Worm (Caenorhabditis elegans) whole organism, late embryonic: Measurements from ENCODE around the gene K11H3.5.

ENCODE experiments used
- K09A11.1 ChIP-seq: sonication (generic microtip); optimal IDR thresholded peaks from 2 replicates; lab custom pipeline; 2017; ENCODE audit warnings: antibody characterized with exemption, mild to moderate bottlenecking, missing genetic modification characterization, missing compliant biosample characterization; ENCODE audit not compliant: insufficient read depth
- Y22D7AL.16 ChIP-seq: sonication (generic microtip); optimal IDR thresholded peaks from 2 replicates; lab custom pipeline; 2016; ENCODE audit warnings: missing genetic modification characterization, missing compliant biosample characterization
- ahr-1 ChIP-seq: sonication (generic microtip); optimal IDR thresholded peaks from 2 replicates; lab custom pipeline; 2016; ENCODE audit warnings: missing genetic modification characterization, missing compliant biosample characterization
- ama-1 ChIP-seq: fragments of 150-350 bp; optimal IDR thresholded peaks from 2 replicates; lab custom pipeline; 2014
- ceh-14 ChIP-seq: sonication (generic microtip); optimal IDR thresholded peaks from 2 replicates; lab custom pipeline; 2016; ENCODE audit warnings: missing genotype, missing genetic modification characterization, missing compliant biosample characterization
- ceh-18 ChIP-seq: sonication (generic microtip); optimal IDR thresholded peaks from 2 replicates; lab custom pipeline; 2016; ENCODE audit warnings: missing genetic modification characterization, missing compliant biosample characterization
- ceh-19 ChIP-seq: fragments of 200-800 bp; sonication (Bioruptor generic); optimal IDR thresholded peaks from 2 replicates; lab custom pipeline; 2018; ENCODE audit warnings: mild to moderate bottlenecking, missing genetic modification characterization, missing compliant biosample characterization
- ceh-22 ChIP-seq: sonication (generic microtip); optimal IDR thresholded peaks from 2 replicates; lab custom pipeline; 2017; ENCODE audit warnings: missing biosample characterization, missing genetic modification characterization
- ceh-30 ChIP-seq: fragments of 150-350 bp; optimal IDR thresholded peaks from 2 replicates; lab custom pipeline; 2014; ENCODE audit warnings: missing biosample characterization, missing genetic modification characterization
- ceh-31 ChIP-seq: sonication (generic microtip); optimal IDR thresholded peaks from 2 replicates; lab custom pipeline; 2016; ENCODE audit warnings: missing genetic modification characterization, missing compliant biosample characterization
- ceh-45 ChIP-seq: fragments of 200-800 bp; sonication (Bioruptor generic); IDR thresholded peaks from 2 replicates; pipeline ENCODE4 v1.3.6; 2022; ENCODE audit warnings: missing genetic modification reagents, missing genetic modification characterization, missing compliant biosample characterization
- ceh-48 ChIP-seq: sonication (generic microtip); optimal IDR thresholded peaks from 2 replicates; lab custom pipeline; 2016; ENCODE audit warnings: missing genetic modification characterization, inconsistent platforms, missing compliant biosample characterization
- ceh-6 ChIP-seq: fragments of 200-800 bp; sonication (Bioruptor generic); optimal IDR thresholded peaks from 2 replicates; lab custom pipeline; 2018; ENCODE audit warnings: mild to moderate bottlenecking, missing genetic modification characterization, missing compliant biosample characterization
- dmd-4 ChIP-seq: sonication (generic microtip); optimal IDR thresholded peaks from 2 replicates; lab custom pipeline; 2016; ENCODE audit warnings: borderline replicate concordance, missing genetic modification characterization, missing compliant biosample characterization
- elt-2 ChIP-seq: sonication (generic microtip); optimal IDR thresholded peaks from 2 replicates; lab custom pipeline; 2016; ENCODE audit warnings: missing genetic modification reagents, missing genetic modification characterization, missing compliant biosample characterization
- elt-4 ChIP-seq: sonication (generic microtip); optimal IDR thresholded peaks from 2 replicates; lab custom pipeline; 2016; ENCODE audit warnings: missing genetic modification characterization, missing compliant biosample characterization
- ets-4 ChIP-seq: sonication (generic microtip); optimal IDR thresholded peaks from 2 replicates; lab custom pipeline; 2016; ENCODE audit warnings: missing genetic modification characterization, missing compliant biosample characterization
- fkh-10 ChIP-seq: fragments of 150-350 bp; optimal IDR thresholded peaks from 2 replicates; lab custom pipeline; 2014; ENCODE audit warnings: missing biosample characterization, missing genetic modification reagents, missing genetic modification characterization
- hlh-13 ChIP-seq: fragments of 200-800 bp; sonication (Bioruptor generic); optimal IDR thresholded peaks from 2 replicates; lab custom pipeline; 2018; ENCODE audit warnings: mild to moderate bottlenecking, missing genetic modification characterization, missing compliant biosample characterization
- hlh-6 ChIP-seq: sonication (generic microtip); optimal IDR thresholded peaks from 2 replicates; lab custom pipeline; 2016; ENCODE audit warnings: missing genotype, missing genetic modification characterization, missing compliant biosample characterization
- lim-6 ChIP-seq: sonication (generic microtip); optimal IDR thresholded peaks from 2 replicates; lab custom pipeline; 2016; ENCODE audit warnings: missing genetic modification characterization, missing compliant biosample characterization
- lin-11 ChIP-seq: fragments of 200-800 bp; sonication (Bioruptor generic); optimal IDR thresholded peaks from 2 replicates; lab custom pipeline; 2018; ENCODE audit warnings: mild to moderate bottlenecking, missing genetic modification characterization, missing compliant biosample characterization
- madf-2 ChIP-seq: sonication (generic microtip); optimal IDR thresholded peaks from 2 replicates; lab custom pipeline; 2017; ENCODE audit warnings: missing genetic modification characterization, missing compliant biosample characterization
- mec-3 ChIP-seq: sonication (generic microtip); optimal IDR thresholded peaks from 2 replicates; lab custom pipeline; 2016; ENCODE audit warnings: borderline replicate concordance, missing genetic modification characterization, missing compliant biosample characterization
- nfya-1 ChIP-seq: sonication (generic microtip); optimal IDR thresholded peaks from 2 replicates; lab custom pipeline; 2017; ENCODE audit warnings: missing genetic modification characterization, mild to moderate bottlenecking, missing compliant biosample characterization, antibody characterized with exemption, moderate library complexity
- npax-4 ChIP-seq: sonication (generic microtip); optimal IDR thresholded peaks from 2 replicates; lab custom pipeline; 2016; ENCODE audit warnings: missing genetic modification characterization, missing compliant biosample characterization
- odd-2 ChIP-seq: sonication (generic microtip); optimal IDR thresholded peaks from 2 replicates; lab custom pipeline; 2017; ENCODE audit warnings: antibody characterized with exemption, mild to moderate bottlenecking, missing genetic modification characterization, missing compliant biosample characterization
- pat-9 ChIP-seq: fragments of 200-800 bp; sonication (Bioruptor generic); optimal IDR thresholded peaks from 2 replicates; lab custom pipeline; 2018; ENCODE audit warnings: mild to moderate bottlenecking, missing genetic modification characterization, moderate library complexity, missing compliant biosample characterization
- pha-4 ChIP-seq: fragments of 150-350 bp; optimal IDR thresholded peaks from 2 replicates; lab custom pipeline; 2018; ENCODE audit warnings: missing biosample characterization, missing genetic modification reagents, missing genetic modification characterization
- ref-2 ChIP-seq: sonication (generic microtip); optimal IDR thresholded peaks from 2 replicates; lab custom pipeline; 2016; ENCODE audit warnings: missing genetic modification characterization, missing compliant biosample characterization
- rnt-1 ChIP-seq: sonication (generic microtip); optimal IDR thresholded peaks from 2 replicates; lab custom pipeline; 2016; ENCODE audit warnings: missing genetic modification characterization, missing compliant biosample characterization
- sdc-2 ChIP-seq: sonication (generic microtip); optimal IDR thresholded peaks from 2 replicates; lab custom pipeline; 2016; ENCODE audit warnings: missing genotype, missing genetic modification characterization, missing compliant biosample characterization
- sox-2 ChIP-seq: fragments of 200-800 bp; sonication (Bioruptor generic); IDR thresholded peaks from 2 replicates; pipeline ENCODE4 v1.3.6; 2022; ENCODE audit warnings: missing genetic modification reagents, missing genetic modification characterization, missing compliant biosample characterization
- tbx-2 ChIP-seq: sonication (generic microtip); optimal IDR thresholded peaks from 2 replicates; lab custom pipeline; 2016; ENCODE audit warnings: missing genetic modification characterization, missing compliant biosample characterization
- ttx-3 ChIP-seq: sonication (generic microtip); optimal IDR thresholded peaks from 2 replicates; lab custom pipeline; 2016; ENCODE audit warnings: missing genetic modification reagents, missing genetic modification characterization, missing compliant biosample characterization
- unc-3 ChIP-seq, 2 experiments: fragments of 200-800 bp in 1 of 2; sonication (Bioruptor generic) in 1 of 2; sonication (generic microtip) in 1 of 2; conservative IDR thresholded peaks in 1 of 2; optimal IDR thresholded peaks in 1 of 2; 2 replicates each; pipeline versions ENCODE4 v1.3.6 to Lab custom; 2016 to 2022; ENCODE audit warnings: missing compliant biosample characterization in 2 of 2, missing genetic modification characterization in 2 of 2, missing genetic modification reagents in 1 of 2
- unc-55 ChIP-seq: sonication (generic microtip); optimal IDR thresholded peaks from 2 replicates; lab custom pipeline; 2017; ENCODE audit warnings: missing biosample characterization, missing genetic modification reagents, missing genetic modification characterization
- ztf-16 ChIP-seq: sonication (generic microtip); optimal IDR thresholded peaks from 2 replicates; lab custom pipeline; 2017; ENCODE audit warnings: missing genetic modification characterization, missing compliant biosample characterization

The K11H3.5 gene

DNA sequence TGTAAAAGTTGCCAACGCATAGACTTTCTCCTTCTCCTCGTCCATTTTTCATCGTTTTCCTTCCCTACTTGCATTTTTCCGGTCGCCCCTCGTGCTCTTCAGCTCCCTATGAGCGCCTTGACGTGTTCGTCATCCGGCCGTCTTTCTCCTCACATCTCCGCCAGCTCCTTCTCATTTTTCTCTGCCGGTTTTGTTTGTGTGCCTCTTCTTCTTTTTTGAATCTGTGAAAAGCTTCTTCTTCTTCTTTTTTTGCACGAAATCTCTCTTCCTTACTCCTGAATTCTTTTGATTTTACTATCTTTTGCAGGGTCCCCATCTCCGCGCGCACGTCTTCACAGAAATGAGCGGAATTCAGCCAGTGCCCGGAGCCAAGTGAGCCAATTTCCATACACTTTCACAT, 8.0 kb downstream of the K11H3.5 start, which contains the start of gene K11H3.3:
Gene K11H3.3 (plus strand): TSS at position 308 of the 400 bp plus-strand sequence.
- TF ChIP-seq ceh-45 (GFP tag; lab: Robert Waterston, UW) (no peak), hlh-6 (tag; lab: Kevin White, UChicago) (no peak), pha-4 (no peak), sox-2 (GFP tag; lab: Robert Waterston, UW) (no peak), unc-3 (GFP tag; conservative IDR thresholded peaks at IDR 0.05; lab: Robert Waterston, UW) (no peak), unc-3 (tag; optimal IDR thresholded peaks at IDR 0.05; lab: Kevin White, UChicago) (no peak), ceh-48 (tag; lab: Kevin White, UChicago) (no peak), elt-2 (no peak), ceh-22 (tag; lab: Kevin White, UChicago) (no peak), ztf-16 (tag; lab: Kevin White, UChicago) (no peak), tbx-2 (tag; lab: Kevin White, UChicago) (no peak), npax-4 (tag; lab: Kevin White, UChicago) (no peak), pat-9 (tag; lab: Kevin White, UChicago) (no peak), ama-1 (lab: Kevin White, UChicago) (no peak), K09A11.1 (tag; lab: Kevin White, UChicago) (no peak), lim-6 (no peak), ets-4 (tag; lab: Kevin White, UChicago) (no peak), sdc-2 (no peak), rnt-1 (tag; lab: Kevin White, UChicago) (no peak), ceh-19 (no peak)

DNA sequence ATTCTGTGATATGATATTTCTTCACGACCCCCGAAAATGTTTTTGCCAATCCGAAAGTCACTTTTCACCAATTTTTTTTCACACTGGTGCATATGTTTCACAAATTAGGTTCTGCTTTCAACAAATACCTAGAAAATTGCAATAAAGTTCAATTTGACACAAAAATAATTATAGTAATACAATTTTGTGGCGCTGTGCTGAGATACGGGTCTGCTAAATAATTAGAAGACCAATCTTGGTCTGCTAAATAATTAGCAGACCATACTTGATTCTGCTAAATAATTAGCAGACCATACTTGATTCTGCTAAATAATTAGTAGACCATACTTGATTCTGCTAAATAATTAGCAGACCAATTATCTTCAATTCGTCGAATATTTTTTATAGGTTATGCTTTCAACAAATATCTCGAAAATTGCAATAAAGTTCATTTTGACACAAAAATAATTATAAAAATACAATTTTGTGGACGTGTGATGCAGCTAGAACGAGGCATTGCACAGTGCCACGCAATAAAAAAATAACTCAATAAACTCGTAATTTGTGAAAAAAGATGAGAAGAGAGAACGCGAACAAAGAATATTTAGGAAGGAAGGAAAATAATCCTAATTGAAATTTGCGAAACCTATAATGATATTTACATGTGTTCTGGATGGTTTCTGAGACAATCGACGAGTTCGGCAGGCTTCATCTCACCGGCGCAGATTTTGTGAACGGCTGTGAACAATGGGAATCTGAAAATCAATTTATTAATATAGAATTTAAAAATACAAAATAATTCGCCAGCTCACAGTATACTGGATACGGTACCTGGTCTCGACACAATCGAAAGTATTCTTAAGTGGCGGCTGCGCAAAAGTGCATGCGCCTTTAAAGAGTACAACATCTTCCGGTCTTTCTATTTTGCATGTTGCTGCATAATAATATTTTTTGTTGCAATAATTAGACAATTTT, 10.4 kb downstream of the K11H3.5 start:
- no peak for TF ChIP-seq ceh-30 (tag; lab: Kevin White, UChicago)
- TF ChIP-seq ahr-1 (tag; lab: Kevin White, UChicago), result no peak
- TF ChIP-seq ets-4 (tag; lab: Kevin White, UChicago), result no peak
- no peak for TF ChIP-seq ceh-45 (GFP tag; lab: Robert Waterston, UW)
- TF ChIP-seq sdc-2, result no peak
- no peak for TF ChIP-seq dmd-4 (tag; lab: Kevin White, UChicago)
- TF ChIP-seq nfya-1 (tag; lab: Kevin White, UChicago), result no peak
- no peak for TF ChIP-seq madf-2 (tag; lab: Kevin White, UChicago)
- TF ChIP-seq lin-11 (tag; lab: Kevin White, UChicago), result no peak
- no peak for TF ChIP-seq ref-2 (tag; lab: Kevin White, UChicago)
- no peak for TF ChIP-seq ttx-3
- no peak for TF ChIP-seq ceh-14 (tag; lab: Kevin White, UChicago)
- TF ChIP-seq mec-3 (tag; lab: Kevin White, UChicago), result no peak
- TF ChIP-seq pha-4, result no peak
- no peak for TF ChIP-seq ceh-18

DNA sequence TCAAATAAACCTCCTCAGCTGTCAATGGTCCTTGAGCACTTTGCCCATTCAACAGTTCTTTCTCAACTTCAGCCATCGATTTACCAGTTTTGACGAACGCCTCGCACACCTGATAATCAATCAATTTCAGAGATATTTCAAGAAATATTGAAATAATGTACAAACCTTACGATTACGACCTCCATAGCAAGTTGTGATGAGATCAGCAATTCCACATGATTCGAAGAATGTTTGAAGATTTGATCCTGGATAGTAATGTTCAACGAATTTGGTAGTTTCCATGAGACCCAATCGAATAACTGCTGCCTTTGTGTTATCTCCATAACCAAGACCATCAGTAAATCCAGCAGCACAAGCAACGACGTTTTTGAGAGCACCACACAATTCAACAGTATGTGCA, 11.4 kb downstream of the K11H3.5 start:
- TF ChIP-seq ceh-30 (tag; lab: Kevin White, UChicago) (no peak), ceh-45 (GFP tag; lab: Robert Waterston, UW) (no peak), odd-2 (tag; lab: Kevin White, UChicago) (no peak), elt-4 (tag; lab: Kevin White, UChicago) (no peak), ceh-31 (tag; lab: Kevin White, UChicago) (no peak), ceh-6 (GFP tag; lab: Kevin White, UChicago) (no peak), hlh-13 (no peak), unc-55 (GFP tag; lab: Kevin White, UChicago) (no peak), elt-2 (no peak), Y22D7AL.16 (tag; lab: Kevin White, UChicago) (no peak), dmd-4 (tag; lab: Kevin White, UChicago) (no peak), fkh-10 (no peak), ceh-18 (no peak)
